Worm (Caenorhabditis elegans): Measurements from ENCODE around the gene lir-3.

The lir-3 gene

DNA sequence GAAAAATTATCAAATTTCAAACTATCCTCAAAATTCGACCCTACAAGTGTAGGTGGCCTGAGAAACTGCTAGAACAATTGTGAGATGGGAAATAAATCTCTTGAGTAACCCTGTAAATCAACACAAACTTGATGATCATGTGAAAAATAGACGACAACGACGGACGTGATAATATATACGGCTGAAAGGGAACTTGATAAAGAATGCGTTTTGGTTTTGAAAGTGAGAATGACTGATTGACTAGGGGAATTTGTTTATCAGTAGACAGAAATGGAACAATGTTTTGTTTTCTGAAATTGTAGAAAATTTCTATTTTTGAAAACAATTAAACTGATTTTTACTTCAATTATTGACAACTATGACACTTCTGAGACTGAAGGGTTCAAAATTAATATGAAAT lies 8.9 kb upstream of the lir-3 start:
- no peak for TF ChIP-seq hmg-11 (tag; optimal IDR thresholded peaks at IDR 0.05)
- TF ChIP-seq nhr-25 (tag; optimal IDR thresholded peaks at IDR 0.05): peak; percentile 21

DNA sequence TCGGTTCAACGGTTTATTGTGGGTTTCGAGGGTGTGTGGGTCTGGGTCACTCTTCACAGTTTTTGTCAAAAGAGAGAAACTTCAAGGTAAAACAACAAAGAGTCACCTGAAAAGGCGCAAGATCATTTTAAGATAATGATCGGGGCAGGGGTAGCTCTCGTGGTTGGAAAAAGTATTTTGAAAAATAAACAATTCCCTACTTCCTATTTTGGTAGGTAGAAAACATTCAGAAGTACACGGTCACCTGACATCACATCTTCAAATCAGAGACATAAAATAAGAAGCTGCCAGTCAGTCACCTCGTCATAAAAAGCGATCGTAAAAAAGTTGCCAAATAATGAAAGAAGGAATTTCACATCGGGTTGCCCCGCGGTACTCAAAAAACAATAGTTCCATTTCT lies 7.9 kb upstream of the lir-3 start:
- no peak for TF ChIP-seq unc-62 (GFP tag; optimal IDR thresholded peaks at IDR 0.05)
- TF ChIP-seq nhr-76 (tag; optimal IDR thresholded peaks at IDR 0.05): no peak
- peak; percentile 38 for TF ChIP-seq elt-1 (tag; optimal IDR thresholded peaks at IDR 0.05)
- TF ChIP-seq nhr-12 (tag; optimal IDR thresholded peaks at IDR 0.05): no peak
- no peak for TF ChIP-seq fos-1 (tag; optimal IDR thresholded peaks at IDR 0.05)

DNA sequence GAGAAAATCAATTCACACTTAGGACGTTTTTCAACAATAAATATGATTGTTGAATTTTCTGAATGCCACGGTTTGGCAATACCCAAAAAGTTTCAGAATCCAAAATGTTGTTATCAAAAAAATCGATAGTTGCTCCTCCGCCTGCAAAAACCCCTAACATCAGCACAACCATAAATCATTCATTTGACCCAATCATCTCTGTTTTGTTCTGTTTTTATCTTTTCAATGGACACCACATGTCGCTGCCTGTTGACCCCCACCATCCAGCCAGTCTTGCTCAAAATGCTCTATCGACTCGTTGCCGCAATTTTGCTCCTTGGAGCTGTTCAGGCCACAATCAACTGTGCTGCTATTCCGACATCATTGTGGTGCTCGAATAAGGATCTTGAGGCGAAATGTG lies 3.4 kb upstream of the lir-3 start, which contains the start of gene F37H8.5:
TSS of gene F37H8.5 (plus strand) at position 181 of the 400 bp plus-strand sequence.
- TF ChIP-seq daf-12 (tag; optimal IDR thresholded peaks at IDR 0.05): no peak
- TF ChIP-seq ztf-11 (tag; optimal IDR thresholded peaks at IDR 0.05): no peak
- no peak for TF ChIP-seq snpc-4 (tag; optimal IDR thresholded peaks at IDR 0.05)
- TF ChIP-seq lin-39 (tag; optimal IDR thresholded peaks at IDR 0.05): no peak
- TF ChIP-seq ceh-28 (tag; optimal IDR thresholded peaks at IDR 0.05): no peak
- TF ChIP-seq nhr-11 (tag; optimal IDR thresholded peaks at IDR 0.05): no peak
- TF ChIP-seq aly-2 (tag; optimal IDR thresholded peaks at IDR 0.05): no peak
- TF ChIP-seq fkh-10 (GFP tag; optimal IDR thresholded peaks at IDR 0.05): no peak
- TF ChIP-seq lin-15B (tag; optimal IDR thresholded peaks at IDR 0.05): no peak
- TF ChIP-seq mdl-1 (tag; optimal IDR thresholded peaks at IDR 0.05): no peak
- no peak for TF ChIP-seq nhr-12 (tag; optimal IDR thresholded peaks at IDR 0.05)
- TF ChIP-seq R02D3.7 (tag; optimal IDR thresholded peaks at IDR 0.05): no peak
- no peak for TF ChIP-seq nhr-237 (tag; optimal IDR thresholded peaks at IDR 0.05)
- TF ChIP-seq zag-1 (tag; optimal IDR thresholded peaks at IDR 0.05): no peak
- no peak for TF ChIP-seq ceh-82 (tag; optimal IDR thresholded peaks at IDR 0.05)
- no peak for TF ChIP-seq hmg-11 (tag; optimal IDR thresholded peaks at IDR 0.05)
- no peak for TF ChIP-seq fos-1 (tag; optimal IDR thresholded peaks at IDR 0.05)
- no peak for TF ChIP-seq nhr-77 (tag; optimal IDR thresholded peaks at IDR 0.05)

DNA sequence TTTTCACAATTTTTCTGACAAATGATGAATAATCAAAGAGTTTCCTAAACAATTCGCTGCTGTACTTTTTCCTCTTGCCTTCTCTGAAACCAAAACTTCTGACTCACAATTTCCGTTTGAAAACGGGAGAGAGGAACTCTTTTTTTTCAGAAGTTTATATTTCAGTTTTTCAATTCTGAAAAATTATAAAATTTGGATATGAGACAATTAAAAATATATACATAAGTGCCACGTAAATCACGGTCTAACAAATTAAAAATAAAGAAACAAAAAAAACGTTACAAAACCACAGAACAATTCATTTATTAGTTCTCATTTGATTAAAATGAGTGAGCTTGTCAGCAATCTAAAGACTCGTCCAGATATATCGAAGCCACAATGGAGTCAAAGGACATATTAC lies 1.1 kb upstream of the lir-3 start, which contains the start of gene sfxn-1.2:
TSS of gene sfxn-1.2 (plus strand) at position 301 of the 400 bp plus-strand sequence.
- TF ChIP-seq nhr-23 (tag; optimal IDR thresholded peaks at IDR 0.05): no peak
- TF ChIP-seq fkh-2 (tag; optimal IDR thresholded peaks at IDR 0.05): no peak
- TF ChIP-seq egl-27 (tag; optimal IDR thresholded peaks at IDR 0.05): no peak
- TF ChIP-seq ceh-82 (tag; optimal IDR thresholded peaks at IDR 0.05): no peak
- TF ChIP-seq mml-1 (tag; optimal IDR thresholded peaks at IDR 0.05): no peak
- no peak for TF ChIP-seq hmg-11 (tag; optimal IDR thresholded peaks at IDR 0.05)
- TF ChIP-seq tbx-2 (tag; optimal IDR thresholded peaks at IDR 0.05): no peak
- no peak for TF ChIP-seq mdl-1 (tag; optimal IDR thresholded peaks at IDR 0.05)
- TF ChIP-seq fos-1 (tag; optimal IDR thresholded peaks at IDR 0.05): no peak

DNA sequence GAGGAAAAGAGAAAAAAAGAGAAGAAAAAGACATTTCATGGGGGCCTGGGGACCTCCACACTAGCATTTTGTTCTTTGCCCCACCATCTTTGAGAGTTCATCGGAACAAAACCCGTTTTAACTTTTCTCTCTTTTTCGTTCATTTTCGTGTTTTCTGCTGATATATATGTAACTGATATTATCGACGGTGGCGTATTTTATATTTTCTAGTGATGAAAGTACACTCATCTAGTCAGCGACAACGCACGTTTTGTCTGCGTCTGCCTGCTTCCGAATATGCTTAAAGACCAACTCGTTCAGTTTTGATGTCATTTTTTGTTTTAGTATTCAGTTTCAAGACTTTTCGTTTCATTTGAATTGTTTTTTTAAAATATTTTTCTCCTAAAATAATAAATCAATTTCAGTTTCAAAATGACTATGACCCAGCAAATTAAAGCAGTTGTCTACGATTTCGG lies 3.3 kb downstream of the lir-3 start, which contains the start of gene bigr-1:
TSS of gene bigr-1 (plus strand) at position 405 of the 455 bp plus-strand sequence.
- TF ChIP-seq nhr-43 (tag; optimal IDR thresholded peaks at IDR 0.05; ENCODE audit: poor library complexity, severe bottlenecking) (peak; percentile 46), nfya-1 (tag; optimal IDR thresholded peaks at IDR 0.05; ENCODE audit: insufficient read depth) (peak; percentile 30), zag-1 (tag; optimal IDR thresholded peaks at IDR 0.05) (no peak), jun-1 (tag; optimal IDR thresholded peaks at IDR 0.05) (no peak), elt-2 (tag; optimal IDR thresholded peaks at IDR 0.05) (peak; percentile 61), pqm-1 (tag; optimal IDR thresholded peaks at IDR 0.05) (peak; percentile 73)

DNA sequence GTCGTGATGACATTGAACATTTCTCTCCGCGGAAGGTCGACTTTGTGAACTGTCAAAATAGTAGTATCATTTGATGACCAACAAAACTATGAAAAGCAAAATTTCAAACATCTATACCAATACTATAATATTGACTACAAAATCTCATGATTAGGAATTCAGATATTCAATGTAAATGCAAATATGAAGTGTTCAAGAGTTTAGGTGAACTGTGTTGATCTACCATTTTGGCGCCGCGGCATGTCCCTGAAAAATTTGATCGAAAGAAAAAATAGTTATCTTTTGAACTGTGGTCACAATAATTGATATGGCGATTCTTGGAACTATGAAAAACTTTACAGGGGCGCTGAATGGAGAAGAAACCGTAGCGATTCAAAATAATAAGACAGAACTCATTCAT lies 5.9 kb downstream of the lir-3 start:
- no peak for TF ChIP-seq unc-62 (GFP tag; optimal IDR thresholded peaks at IDR 0.05)
- no peak for TF ChIP-seq ztf-4 (tag; optimal IDR thresholded peaks at IDR 0.05)

Data from whole organism, L3 larva.